Worm (Caenorhabditis elegans): ENCODE measurements around the gene laf-1.

Gene laf-1

DNA sequence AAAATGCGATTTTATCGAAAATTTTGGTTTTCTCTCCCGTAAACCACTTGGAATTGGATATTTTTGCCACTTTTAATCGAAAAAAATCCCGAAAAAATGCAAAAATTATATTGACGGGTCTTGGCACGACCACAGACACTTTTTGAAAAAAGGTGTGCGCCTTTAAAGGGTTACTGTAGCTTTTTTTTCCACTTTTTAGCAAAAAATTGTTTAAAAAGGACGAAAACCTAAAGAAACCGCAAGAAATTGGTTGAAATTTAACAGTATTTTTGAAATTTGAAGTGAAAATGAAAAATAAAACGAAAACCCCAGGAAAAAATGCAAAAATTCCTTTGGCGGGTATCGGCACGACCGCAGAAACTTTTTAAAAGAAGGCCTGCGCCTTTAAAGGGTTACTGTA is 3.0 kb upstream of the laf-1 start:
- no peak for TF ChIP-seq nfya-1 (tag; optimal IDR thresholded peaks at IDR 0.05; ENCODE audit: insufficient read depth)
- TF ChIP-seq eor-1 (tag; optimal IDR thresholded peaks at IDR 0.05) = no peak
- no peak for TF ChIP-seq lin-15B (tag; optimal IDR thresholded peaks at IDR 0.05)
- no peak for TF ChIP-seq ceh-82 (tag; optimal IDR thresholded peaks at IDR 0.05)
- TF ChIP-seq unc-39 (tag; optimal IDR thresholded peaks at IDR 0.05) = no peak
- TF ChIP-seq fos-1 (tag; optimal IDR thresholded peaks at IDR 0.05) = no peak
- no peak for TF ChIP-seq hmg-11 (tag; optimal IDR thresholded peaks at IDR 0.05)
- TF ChIP-seq daf-12 (tag; optimal IDR thresholded peaks at IDR 0.05) = no peak
- TF ChIP-seq R02D3.7 (tag; optimal IDR thresholded peaks at IDR 0.05) = no peak
- TF ChIP-seq egl-27 (tag; optimal IDR thresholded peaks at IDR 0.05) = no peak
- no peak for TF ChIP-seq skn-1 (tag; optimal IDR thresholded peaks at IDR 0.05)
- TF ChIP-seq elt-3 (tag; optimal IDR thresholded peaks at IDR 0.05) = no peak
- no peak for TF ChIP-seq lsy-12 (tag; optimal IDR thresholded peaks at IDR 0.05)
- no peak for TF ChIP-seq elt-1 (tag; optimal IDR thresholded peaks at IDR 0.05)
- TF ChIP-seq unc-62 (GFP tag; optimal IDR thresholded peaks at IDR 0.05) = no peak
- no peak for TF ChIP-seq nhr-12 (tag; optimal IDR thresholded peaks at IDR 0.05)
- no peak for TF ChIP-seq ama-1 (optimal IDR thresholded peaks at IDR 0.05)

DNA sequence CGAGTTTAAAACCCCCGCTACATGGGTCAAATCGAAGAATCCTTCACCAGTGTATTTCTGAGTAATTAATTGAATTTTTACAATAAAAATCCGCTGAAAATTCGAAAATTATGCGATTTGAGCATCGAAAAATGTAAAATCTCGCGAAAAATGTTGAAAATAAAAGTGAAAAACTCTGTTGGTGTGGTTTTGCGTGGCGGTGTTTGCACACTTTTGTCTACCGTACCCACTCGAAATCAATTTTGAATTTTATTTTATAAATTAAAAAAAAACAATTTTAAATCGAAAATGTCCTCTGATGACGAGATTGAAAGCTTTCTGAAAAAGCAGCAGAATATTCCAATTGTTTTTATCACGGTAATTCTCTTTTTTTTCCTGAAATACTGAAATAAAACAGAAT is 1.9 kb upstream of the laf-1 start, which contains the start of gene Y71H2AM.6:
Gene Y71H2AM.6, plus strand, starts transcription at position 264 of the 400 bp plus-strand sequence.
- no peak for TF ChIP-seq unc-39 (tag; optimal IDR thresholded peaks at IDR 0.05)
- no peak for TF ChIP-seq ama-1 (optimal IDR thresholded peaks at IDR 0.05)
- TF ChIP-seq snpc-4 (tag; optimal IDR thresholded peaks at IDR 0.05) = peak; percentile 19
- TF ChIP-seq nhr-43 (tag; optimal IDR thresholded peaks at IDR 0.05; ENCODE audit: poor library complexity, severe bottlenecking) = no peak
- no peak for TF ChIP-seq nhr-28 (tag; optimal IDR thresholded peaks at IDR 0.05)
- TF ChIP-seq ceh-82 (tag; optimal IDR thresholded peaks at IDR 0.05) = no peak
- peak; percentile 1 for TF ChIP-seq elt-2 (tag; optimal IDR thresholded peaks at IDR 0.05)
- TF ChIP-seq ceh-9 (tag; optimal IDR thresholded peaks at IDR 0.05) = no peak
- no peak for TF ChIP-seq nhr-77 (tag; optimal IDR thresholded peaks at IDR 0.05)
- TF ChIP-seq nhr-23 (tag; optimal IDR thresholded peaks at IDR 0.05) = peak; percentile 5
- no peak for TF ChIP-seq nhr-67 (tag; optimal IDR thresholded peaks at IDR 0.05)
- TF ChIP-seq lin-15B (tag; optimal IDR thresholded peaks at IDR 0.05) = peak; percentile 64
- no peak for TF ChIP-seq elt-3 (tag; optimal IDR thresholded peaks at IDR 0.05)
- TF ChIP-seq nfya-1 (tag; optimal IDR thresholded peaks at IDR 0.05; ENCODE audit: insufficient read depth) = peak; percentile 69
- peak; percentile 59 for TF ChIP-seq pha-4 (tag; optimal IDR thresholded peaks at IDR 0.05)

DNA sequence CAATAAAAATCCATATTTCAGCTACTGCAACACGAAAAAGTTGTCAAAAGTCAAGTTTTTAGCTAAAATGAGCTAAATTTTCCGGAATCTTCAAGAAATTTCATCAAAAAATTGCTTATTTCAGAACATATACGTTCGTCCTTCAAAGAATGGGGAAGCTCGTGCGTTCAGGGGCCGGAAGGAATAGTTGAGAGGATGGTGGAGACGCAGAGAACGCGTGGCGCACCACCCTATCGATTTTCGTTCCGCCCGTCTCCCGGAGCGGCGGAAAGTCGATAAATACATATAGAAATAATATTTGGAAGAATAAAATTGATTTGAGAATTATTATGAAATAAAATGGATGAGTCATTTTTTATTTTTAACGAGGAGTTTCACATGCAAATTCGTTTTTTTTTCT is 1.4 kb upstream of the laf-1 start:
- no peak for TF ChIP-seq lsy-12 (tag; optimal IDR thresholded peaks at IDR 0.05)
- no peak for TF ChIP-seq mml-1 (tag; optimal IDR thresholded peaks at IDR 0.05)
- no peak for TF ChIP-seq nhr-67 (tag; optimal IDR thresholded peaks at IDR 0.05)
- TF ChIP-seq ZK546.5 (tag; optimal IDR thresholded peaks at IDR 0.05) = no peak
- TF ChIP-seq daf-12 (tag; optimal IDR thresholded peaks at IDR 0.05) = no peak
- TF ChIP-seq hmg-11 (tag; optimal IDR thresholded peaks at IDR 0.05) = peak; percentile 22
- no peak for TF ChIP-seq nhr-12 (tag; optimal IDR thresholded peaks at IDR 0.05)
- peak; percentile 33 for TF ChIP-seq lin-39 (tag; optimal IDR thresholded peaks at IDR 0.05)
- no peak for TF ChIP-seq zag-1 (tag; optimal IDR thresholded peaks at IDR 0.05)
- no peak for TF ChIP-seq fkh-10 (GFP tag; optimal IDR thresholded peaks at IDR 0.05)
- TF ChIP-seq nhr-43 (tag; optimal IDR thresholded peaks at IDR 0.05; ENCODE audit: poor library complexity, severe bottlenecking) = no peak
- TF ChIP-seq ztf-11 (tag; optimal IDR thresholded peaks at IDR 0.05) = no peak
- TF ChIP-seq pqm-1 (tag; optimal IDR thresholded peaks at IDR 0.05) = no peak
- no peak for TF ChIP-seq ztf-4 (tag; optimal IDR thresholded peaks at IDR 0.05)
- no peak for TF ChIP-seq ceh-82 (tag; optimal IDR thresholded peaks at IDR 0.05)
- TF ChIP-seq nfya-1 (tag; optimal IDR thresholded peaks at IDR 0.05; ENCODE audit: insufficient read depth) = peak; percentile 31
- TF ChIP-seq unc-39 (tag; optimal IDR thresholded peaks at IDR 0.05) = no peak
- peak; percentile 59 for TF ChIP-seq sea-2 (GFP tag; optimal IDR thresholded peaks at IDR 0.05)
- TF ChIP-seq nhr-11 (tag; optimal IDR thresholded peaks at IDR 0.05) = no peak
- TF ChIP-seq tbx-2 (tag; optimal IDR thresholded peaks at IDR 0.05) = no peak
- TF ChIP-seq ama-1 (optimal IDR thresholded peaks at IDR 0.05) = no peak
- TF ChIP-seq pha-4 (tag; optimal IDR thresholded peaks at IDR 0.05) = no peak
- no peak for TF ChIP-seq egl-27 (tag; optimal IDR thresholded peaks at IDR 0.05)
- no peak for TF ChIP-seq snpc-4 (tag; optimal IDR thresholded peaks at IDR 0.05)
- no peak for TF ChIP-seq nhr-76 (tag; optimal IDR thresholded peaks at IDR 0.05)
- no peak for TF ChIP-seq nhr-25 (tag; optimal IDR thresholded peaks at IDR 0.05)
- no peak for TF ChIP-seq skn-1 (tag; optimal IDR thresholded peaks at IDR 0.05)
- TF ChIP-seq aly-2 (tag; optimal IDR thresholded peaks at IDR 0.05) = no peak
- no peak for TF ChIP-seq nhr-237 (tag; optimal IDR thresholded peaks at IDR 0.05)
- TF ChIP-seq jun-1 (tag; optimal IDR thresholded peaks at IDR 0.05) = no peak
- no peak for TF ChIP-seq mdl-1 (tag; optimal IDR thresholded peaks at IDR 0.05)
- no peak for TF ChIP-seq nhr-77 (tag; optimal IDR thresholded peaks at IDR 0.05)
- TF ChIP-seq fos-1 (tag; optimal IDR thresholded peaks at IDR 0.05) = no peak
- no peak for TF ChIP-seq ceh-9 (tag; optimal IDR thresholded peaks at IDR 0.05)
